Worm (Caenorhabditis elegans): Measurements from ENCODE around the gene C47E8.4.
A peak's percentile ranks its signal among the peaks of the same experiment; 100 is the strongest.

Gene C47E8.4

DNA sequence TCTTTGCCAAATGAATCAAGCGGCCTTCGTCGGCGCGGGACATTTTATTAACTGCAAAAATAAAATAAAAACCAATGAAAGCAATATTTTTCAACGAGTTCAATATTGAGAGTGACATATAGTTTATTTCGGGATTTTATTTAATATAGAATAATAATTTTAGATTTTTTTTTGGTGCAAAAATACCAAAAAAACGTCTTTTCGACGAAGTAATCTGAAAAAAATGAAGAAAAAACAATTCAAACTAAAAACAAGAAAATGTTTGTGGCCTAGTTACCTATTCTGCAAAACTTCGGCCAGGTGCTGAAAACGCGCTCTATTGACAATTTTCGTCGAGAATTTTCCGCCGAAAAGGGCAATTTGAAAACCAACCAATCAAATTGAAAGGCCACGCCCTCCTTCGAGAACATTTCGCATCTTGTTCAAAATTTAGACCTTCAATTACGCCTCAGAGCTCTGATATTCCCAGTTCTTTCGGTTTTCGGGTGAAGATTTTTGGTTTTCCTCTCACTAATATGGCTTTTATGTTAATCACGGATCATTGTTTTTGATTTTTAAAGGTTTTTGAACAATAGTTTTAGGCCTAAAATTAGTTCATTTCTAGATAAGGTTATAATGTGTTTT lies at the start of gene C47E8.4:
TSS of gene C47E8.4 (minus strand) at position 51 of the 624 bp plus-strand sequence.
- TF ChIP-seq cog-1 (tag; optimal IDR thresholded peaks at IDR 0.05), result peak; percentile 90
- TF ChIP-seq ztf-23 (GFP tag; IDR thresholded peaks at IDR 0.05), result peak; percentile 88
- TF ChIP-seq flt-1 (GFP tag; IDR thresholded peaks at IDR 0.05), result peak; percentile 69
- no peak for TF ChIP-seq ref-1 (GFP tag; conservative IDR thresholded peaks at IDR 0.05)
- 0 out of 2 replicates have a peak, but pooled peaks have one; percentile 50 for TF ChIP-seq T22C8.4 (GFP tag; IDR thresholded peaks at IDR 0.05)

- no peak for TF ChIP-seq ztf-29 (GFP tag; IDR thresholded peaks at IDR 0.05)
- no peak for TF ChIP-seq ztf-23 (GFP tag; IDR thresholded peaks at IDR 0.05)
- no peak for TF ChIP-seq cog-1 (tag; optimal IDR thresholded peaks at IDR 0.05)
- TF ChIP-seq flt-1 (GFP tag; IDR thresholded peaks at IDR 0.05), result no peak
- no peak for TF ChIP-seq ref-1 (GFP tag; conservative IDR thresholded peaks at IDR 0.05)
- no peak for TF ChIP-seq klf-2 (GFP tag; conservative IDR thresholded peaks at IDR 0.05)
- TF ChIP-seq tab-1 (GFP tag; IDR thresholded peaks at IDR 0.05), result no peak
Observed at ce11 chrV:14734187-14734765, 49.0 kb upstream of the C47E8.4 start, which contains the start of gene unc-61. Gene unc-61, minus strand, starts transcription at chrV:14734237.

ce11 chrV:14729343-14729742 lies 44.1 kb upstream of the C47E8.4 start, which contains the start of gene oig-3:
Gene oig-3, plus strand, starts transcription at chrV:14729643.
- TF ChIP-seq klf-2 (GFP tag; conservative IDR thresholded peaks at IDR 0.05) (no peak), tab-1 (GFP tag; IDR thresholded peaks at IDR 0.05) (no peak), ref-1 (GFP tag; conservative IDR thresholded peaks at IDR 0.05) (no peak), cog-1 (tag; optimal IDR thresholded peaks at IDR 0.05) (no peak), med-1 (GFP tag; optimal IDR thresholded peaks at IDR 0.05; ENCODE audit: insufficient read depth) (no peak), ztf-29 (GFP tag; IDR thresholded peaks at IDR 0.05) (no peak), flt-1 (GFP tag; IDR thresholded peaks at IDR 0.05) (no peak), T22C8.4 (GFP tag; IDR thresholded peaks at IDR 0.05) (no peak)

- TF ChIP-seq klf-2 (GFP tag; conservative IDR thresholded peaks at IDR 0.05), result no peak
- no peak for TF ChIP-seq T22C8.4 (GFP tag; IDR thresholded peaks at IDR 0.05)
- no peak for TF ChIP-seq ztf-29 (GFP tag; IDR thresholded peaks at IDR 0.05)
- TF ChIP-seq med-1 (GFP tag; optimal IDR thresholded peaks at IDR 0.05; ENCODE audit: insufficient read depth), result no peak
- no peak for TF ChIP-seq ztf-23 (GFP tag; IDR thresholded peaks at IDR 0.05)
- no peak for TF ChIP-seq ref-1 (GFP tag; conservative IDR thresholded peaks at IDR 0.05)
- TF ChIP-seq tab-1 (GFP tag; IDR thresholded peaks at IDR 0.05), result no peak
- no peak for TF ChIP-seq cog-1 (tag; optimal IDR thresholded peaks at IDR 0.05)
- no peak for TF ChIP-seq flt-1 (GFP tag; IDR thresholded peaks at IDR 0.05)
Observed at ce11 chrV:14728754-14729153, 43.5 kb upstream of the C47E8.4 start, which contains the start of gene Y50E8A.2. Gene Y50E8A.2, minus strand, starts transcription at chrV:14728854.

- TF ChIP-seq klf-2 (GFP tag; conservative IDR thresholded peaks at IDR 0.05) (no peak), med-1 (GFP tag; optimal IDR thresholded peaks at IDR 0.05; ENCODE audit: insufficient read depth) (no peak), tab-1 (GFP tag; IDR thresholded peaks at IDR 0.05) (no peak), T22C8.4 (GFP tag; IDR thresholded peaks at IDR 0.05) (no peak), flt-1 (GFP tag; IDR thresholded peaks at IDR 0.05) (no peak), cog-1 (tag; optimal IDR thresholded peaks at IDR 0.05) (no peak), ref-1 (GFP tag; conservative IDR thresholded peaks at IDR 0.05) (no peak), ztf-29 (GFP tag; IDR thresholded peaks at IDR 0.05) (no peak), ztf-23 (GFP tag; IDR thresholded peaks at IDR 0.05) (no peak)
Observed at ce11 chrV:14726596-14726995, 41.3 kb upstream of the C47E8.4 start, which contains the start of gene Y50E8A.1. Gene Y50E8A.1, plus strand, starts transcription at chrV:14726896.

- no peak for TF ChIP-seq ztf-29 (GFP tag; IDR thresholded peaks at IDR 0.05)
- no peak for TF ChIP-seq tab-1 (GFP tag; IDR thresholded peaks at IDR 0.05)
- no peak for TF ChIP-seq cog-1 (tag; optimal IDR thresholded peaks at IDR 0.05)
- no peak for TF ChIP-seq flt-1 (GFP tag; IDR thresholded peaks at IDR 0.05)
- no peak for TF ChIP-seq klf-2 (GFP tag; conservative IDR thresholded peaks at IDR 0.05)
- no peak for TF ChIP-seq ztf-23 (GFP tag; IDR thresholded peaks at IDR 0.05)
- no peak for TF ChIP-seq med-1 (GFP tag; optimal IDR thresholded peaks at IDR 0.05; ENCODE audit: insufficient read depth)
- TF ChIP-seq T22C8.4 (GFP tag; IDR thresholded peaks at IDR 0.05), result no peak
- TF ChIP-seq ref-1 (GFP tag; conservative IDR thresholded peaks at IDR 0.05), result no peak
Observed at ce11 chrV:14725409-14725808, 40.1 kb upstream of the C47E8.4 start.

- TF ChIP-seq cog-1 (tag; optimal IDR thresholded peaks at IDR 0.05) (no peak), T22C8.4 (GFP tag; IDR thresholded peaks at IDR 0.05) (no peak), ztf-23 (GFP tag; IDR thresholded peaks at IDR 0.05) (no peak), ref-1 (GFP tag; conservative IDR thresholded peaks at IDR 0.05) (no peak), flt-1 (GFP tag; IDR thresholded peaks at IDR 0.05) (no peak), med-1 (GFP tag; optimal IDR thresholded peaks at IDR 0.05; ENCODE audit: insufficient read depth) (no peak), klf-2 (GFP tag; conservative IDR thresholded peaks at IDR 0.05) (no peak), ztf-29 (GFP tag; IDR thresholded peaks at IDR 0.05) (no peak), tab-1 (GFP tag; IDR thresholded peaks at IDR 0.05) (no peak)
Observed at ce11 chrV:14723020-14723419, 37.7 kb upstream of the C47E8.4 start, which contains the start of gene R08A2.7. Gene R08A2.7, plus strand, starts transcription at chrV:14723320.

- TF ChIP-seq med-1 (GFP tag; optimal IDR thresholded peaks at IDR 0.05; ENCODE audit: insufficient read depth) (no peak), cog-1 (tag; optimal IDR thresholded peaks at IDR 0.05) (no peak), tab-1 (GFP tag; IDR thresholded peaks at IDR 0.05) (no peak), ztf-29 (GFP tag; IDR thresholded peaks at IDR 0.05) (no peak), ref-1 (GFP tag; conservative IDR thresholded peaks at IDR 0.05) (no peak), flt-1 (GFP tag; IDR thresholded peaks at IDR 0.05) (no peak), T22C8.4 (GFP tag; IDR thresholded peaks at IDR 0.05) (no peak), klf-2 (GFP tag; conservative IDR thresholded peaks at IDR 0.05) (no peak), ztf-23 (GFP tag; IDR thresholded peaks at IDR 0.05) (no peak)
Observed at ce11 chrV:14719491-14719890, 34.2 kb upstream of the C47E8.4 start, which contains the start of gene R08A2.1. Gene R08A2.1, minus strand, starts transcription at chrV:14719591.

DNA sequence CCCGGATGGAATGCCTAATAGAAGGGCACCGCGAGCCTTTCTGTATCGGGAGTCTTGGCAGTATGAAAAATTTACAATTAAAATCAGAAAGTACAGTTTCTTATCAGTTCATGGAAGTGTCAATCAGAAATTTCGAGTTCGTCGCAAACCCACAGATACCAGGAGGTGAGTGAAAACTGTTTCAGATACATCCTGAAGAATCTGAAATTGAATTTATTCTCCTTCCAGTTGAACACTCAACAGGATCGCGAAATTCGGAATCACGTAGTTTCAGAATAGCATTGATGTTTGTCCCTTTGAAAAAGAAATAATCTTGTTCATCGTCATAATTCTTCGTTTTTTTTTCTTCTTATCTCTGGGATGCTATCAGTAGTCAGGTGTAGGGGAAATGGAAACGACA lies 30.8 kb upstream of the C47E8.4 start, which contains the start of gene fbxa-147:
TSS of gene fbxa-147 (plus strand) at position 386 of the 400 bp plus-strand sequence.
- TF ChIP-seq cog-1 (tag; optimal IDR thresholded peaks at IDR 0.05), result no peak
- TF ChIP-seq ref-1 (GFP tag; conservative IDR thresholded peaks at IDR 0.05), result no peak
- no peak for TF ChIP-seq ztf-29 (GFP tag; IDR thresholded peaks at IDR 0.05)

Measured in whole organism, midembryonic.